Fruit fly (Drosophila melanogaster): Measurements from ENCODE around the gene Uqcc1.

Gene Uqcc1

dm6 chr3L:6998692-6999091, 40.8 kb upstream of the Uqcc1 start, which contains the start of gene Mp (continued):
- TF ChIP-seq Eip93F (GFP tag; optimal IDR thresholded peaks at IDR 0.05) (no peak), CG8319 (GFP tag; optimal IDR thresholded peaks at IDR 0.05) (no peak), Eip78C (GFP tag) (peak; percentile 61), svp (GFP tag) (no peak), CG34406 (GFP tag; optimal IDR thresholded peaks at IDR 0.05) (no peak), fd59A (GFP tag; optimal IDR thresholded peaks at IDR 0.05) (no peak), CG31627 (GFP tag; optimal IDR thresholded peaks at IDR 0.05) (no peak), CG6163 (GFP tag; IDR thresholded peaks at IDR 0.05) (peak; percentile 35; the same call in 1 of the 3 replicates), dsx (GFP tag; optimal IDR thresholded peaks at IDR 0.05; ENCODE audit: poor library complexity, severe bottlenecking) (no peak), Hr4 (GFP tag; optimal IDR thresholded peaks at IDR 0.05) (no peak), lz (GFP tag; optimal IDR thresholded peaks at IDR 0.05) (no peak), Met (GFP tag; optimal IDR thresholded peaks at IDR 0.05) (no peak), CG3032 (tag; optimal IDR thresholded peaks at IDR 0.05) (no peak), CG32006 (GFP tag; optimal IDR thresholded peaks at IDR 0.05) (peak; percentile 22), CG4318 (GFP tag; optimal IDR thresholded peaks at IDR 0.05) (no peak), Sox14 (GFP tag; optimal IDR thresholded peaks at IDR 0.05) (no peak), CG1621 (tag; optimal IDR thresholded peaks at IDR 0.05) (no peak), vri (GFP tag; optimal IDR thresholded peaks at IDR 0.05) (no peak), CG9139 (GFP tag; optimal IDR thresholded peaks at IDR 0.05) (no peak), CG6854 (GFP tag; optimal IDR thresholded peaks at IDR 0.05) (no peak)

dm6 chr3L:6997410-6997809, 39.5 kb upstream of the Uqcc1 start:
- TF ChIP-seq CG3919 (GFP tag; optimal IDR thresholded peaks at IDR 0.05) (no peak), Smox (GFP tag; optimal IDR thresholded peaks at IDR 0.05) (no peak), Eip78C (GFP tag) (no peak), CG11762 (GFP tag; optimal IDR thresholded peaks at IDR 0.05; ENCODE audit: insufficient read depth) (no peak), fd59A (GFP tag; optimal IDR thresholded peaks at IDR 0.05) (no peak), Ets21C (GFP tag; optimal IDR thresholded peaks at IDR 0.05) (no peak), dac (GFP tag; optimal IDR thresholded peaks at IDR 0.05) (no peak), Hr4 (GFP tag; optimal IDR thresholded peaks at IDR 0.05) (no peak), CG32006 (GFP tag; optimal IDR thresholded peaks at IDR 0.05) (no peak), CG1621 (tag; optimal IDR thresholded peaks at IDR 0.05) (no peak), OdsH (GFP tag; optimal IDR thresholded peaks at IDR 0.05) (no peak), CG11294 (GFP tag; IDR thresholded peaks at IDR 0.05) (no peak), vri (GFP tag; optimal IDR thresholded peaks at IDR 0.05) (no peak), CG6808 (GFP tag; optimal IDR thresholded peaks at IDR 0.05) (no peak), Ets96B (tag; optimal IDR thresholded peaks at IDR 0.05) (no peak)

- TF ChIP-seq topi (GFP tag; optimal IDR thresholded peaks at IDR 0.05) (peak; percentile 31), fd85E (GFP tag; optimal IDR thresholded peaks at IDR 0.05) (no peak), CG6276 (GFP tag; optimal IDR thresholded peaks at IDR 0.05) (peak; percentile 58), Lpt (GFP tag; optimal IDR thresholded peaks at IDR 0.05) (peak; percentile 23), ss (GFP tag; optimal IDR thresholded peaks at IDR 0.05) (peak in 1 of 2 experiments; percentile 8), CG16779 (tag; optimal IDR thresholded peaks at IDR 0.05) (no peak), svp (GFP tag) (peak; percentile 73), CG11762 (GFP tag; optimal IDR thresholded peaks at IDR 0.05; ENCODE audit: insufficient read depth) (no peak), CG11902 (GFP tag; optimal IDR thresholded peaks at IDR 0.05) (no peak), Gug (GFP tag; IDR thresholded peaks at IDR 0.05) (peak; percentile 21; the same call in 1 of the 2 replicates), CG6792 (GFP tag; optimal IDR thresholded peaks at IDR 0.05) (peak; percentile 12), Met (GFP tag; optimal IDR thresholded peaks at IDR 0.05) (peak; percentile 51), CG8119 (GFP tag; IDR thresholded peaks at IDR 0.05) (peak; percentile 76), CG1621 (tag; optimal IDR thresholded peaks at IDR 0.05) (peak; percentile 17), Sox14 (GFP tag; optimal IDR thresholded peaks at IDR 0.05) (peak; percentile 28), CG3919 (GFP tag; optimal IDR thresholded peaks at IDR 0.05) (peak; percentile 38), CG11294 (GFP tag; IDR thresholded peaks at IDR 0.05) (peak; percentile 22; the same call in 1 of the 2 replicates), CG9139 (GFP tag; optimal IDR thresholded peaks at IDR 0.05) (no peak), dac (GFP tag; optimal IDR thresholded peaks at IDR 0.05) (peak; percentile 21), CG6808 (GFP tag; optimal IDR thresholded peaks at IDR 0.05) (peak; percentile 24), Eip75B (GFP tag; optimal IDR thresholded peaks at IDR 0.05) (peak; percentile 38), Hr38 (GFP tag; optimal IDR thresholded peaks at IDR 0.05) (no peak), OdsH (GFP tag; optimal IDR thresholded peaks at IDR 0.05) (peak; percentile 54), fkh (GFP tag; optimal IDR thresholded peaks at IDR 0.05) (no peak), salr (GFP tag; optimal IDR thresholded peaks at IDR 0.05) (peak in 1 of 2 experiments; percentile 34), cyc (GFP tag; optimal IDR thresholded peaks at IDR 0.05) (peak; percentile 21), CG15336 (GFP tag; IDR thresholded peaks at IDR 0.05) (peak; percentile 76), CG31627 (GFP tag; optimal IDR thresholded peaks at IDR 0.05) (peak; percentile 56), CG6854 (GFP tag; optimal IDR thresholded peaks at IDR 0.05) (no peak), CG8319 (GFP tag; optimal IDR thresholded peaks at IDR 0.05) (no peak), CG4318 (GFP tag; optimal IDR thresholded peaks at IDR 0.05) (peak; percentile 53), Hr39 (GFP tag; optimal IDR thresholded peaks at IDR 0.05) (peak; percentile 47), CG32006 (GFP tag; optimal IDR thresholded peaks at IDR 0.05) (peak; percentile 80)
These were observed 39.0 kb upstream of the Uqcc1 start for dm6 chr3L:6996907-6997306.
